Fruit fly (Drosophila melanogaster) whole organism, embryonic: Measurements from ENCODE around the gene CG13096.

Experiments used
- Aef1 ChIP-seq: fragments of 200-800 bp; sonication (Bioruptor generic); IDR thresholded peaks from 3 replicates; pipeline ENCODE4 v1.3.6; 2022; ENCODE audit warnings: missing biosample characterization, missing genetic modification characterization
- Asciz ChIP-seq: fragments of 200-800 bp; sonication (Bioruptor generic); optimal IDR thresholded peaks from 2 replicates; lab custom pipeline; 2017; ENCODE audit warnings: missing biosample characterization, mild to moderate bottlenecking, missing genetic modification characterization, missing genetic modification reagents
- CG10267 ChIP-seq: fragments of 200-800 bp; sonication (Bioruptor generic); optimal IDR thresholded peaks from 2 replicates; lab custom pipeline; 2018; ENCODE audit warnings: missing biosample characterization, mild to moderate bottlenecking, missing genetic modification characterization, moderate library complexity
- CG11456 ChIP-seq: fragments of 200-800 bp; sonication (Bioruptor generic); IDR thresholded peaks from 3 replicates; pipeline ENCODE4 v1.3.6; 2022; ENCODE audit warnings: missing biosample characterization, missing genetic modification characterization
- CG13775 ChIP-seq: fragments of 200-800 bp; sonication (Bioruptor generic); optimal IDR thresholded peaks from 3 replicates; lab custom pipeline; 2017; ENCODE audit warnings: missing biosample characterization, mild to moderate bottlenecking, missing genetic modification characterization
- CG14965 ChIP-seq: fragments of 200-800 bp; sonication (Bioruptor generic); optimal IDR thresholded peaks from 2 replicates; lab custom pipeline; 2016; ENCODE audit warnings: missing biosample characterization, missing genetic modification characterization, borderline replicate concordance
- CG15073 ChIP-seq: fragments of 200-800 bp; sonication (Bioruptor generic); optimal IDR thresholded peaks from 2 replicates; lab custom pipeline; 2016; ENCODE audit warnings: missing biosample characterization, missing genetic modification characterization
- CG18619 ChIP-seq: fragments of 200-800 bp; sonication (Bioruptor generic); optimal IDR thresholded peaks from 3 replicates; lab custom pipeline; 2017; ENCODE audit warnings: missing biosample characterization, mild to moderate bottlenecking, missing genetic modification characterization
- CG2129 ChIP-seq: fragments of 200-800 bp; sonication (Bioruptor generic); IDR thresholded peaks from 2 replicates; pipeline ENCODE4 v1.3.6; 2022; ENCODE audit warnings: missing biosample characterization, missing genetic modification characterization; ENCODE audit not compliant: partially characterized antibody
- CG3163 ChIP-seq: fragments of 200-800 bp; sonication (Bioruptor generic); optimal IDR thresholded peaks from 3 replicates; lab custom pipeline; 2016; ENCODE audit warnings: missing biosample characterization, missing genetic modification characterization
- CG32532 ChIP-seq: fragments of 200-800 bp; sonication (Bioruptor generic); IDR thresholded peaks from 2 replicates; pipeline ENCODE4 v1.3.6; 2022; ENCODE audit warnings: missing biosample characterization, missing genetic modification characterization
- CG3838 ChIP-seq: fragments of 200-800 bp; sonication (Bioruptor generic); optimal IDR thresholded peaks from 3 replicates; lab custom pipeline; 2016; ENCODE audit warnings: missing biosample characterization, missing genetic modification characterization
- CG3995 ChIP-seq: fragments of 200-800 bp; sonication (Bioruptor generic); optimal IDR thresholded peaks from 3 replicates; lab custom pipeline; 2016; ENCODE audit warnings: missing biosample characterization, missing genetic modification characterization
- CG4360 ChIP-seq: fragments of 200-800 bp; sonication (Bioruptor generic); IDR thresholded peaks from 2 replicates; pipeline ENCODE4 v1.3.6; 2022; ENCODE audit warnings: missing biosample characterization, missing genetic modification characterization
- CG4730 ChIP-seq: fragments of 200-800 bp; sonication (Bioruptor generic); IDR thresholded peaks from 2 replicates; pipeline ENCODE4 v1.3.6; 2022; ENCODE audit warnings: missing biosample characterization, missing genetic modification characterization
- CG6683 ChIP-seq: fragments of 200-800 bp; sonication (Bioruptor generic); optimal IDR thresholded peaks from 2 replicates; lab custom pipeline; 2017; ENCODE audit warnings: missing biosample characterization, mild to moderate bottlenecking, missing genetic modification characterization, missing genetic modification reagents
- CG6791 ChIP-seq: fragments of 200-800 bp; sonication (Bioruptor generic); IDR thresholded peaks from 3 replicates; pipeline ENCODE4 v1.3.6; 2022; ENCODE audit warnings: missing biosample characterization, missing genetic modification characterization; ENCODE audit not compliant: partially characterized antibody
- Chrac-16 ChIP-seq: fragments of 200-800 bp; sonication (Bioruptor generic); optimal IDR thresholded peaks from 3 replicates; lab custom pipeline; 2016; ENCODE audit warnings: missing biosample characterization, missing genetic modification characterization
- Eip74EF ChIP-seq, 2 experiments: fragments of 200-800 bp in 1 of 2; fragments of >200 bp in 1 of 2; sonication (Bioruptor generic) in 1 of 2; optimal IDR thresholded peaks; 2 replicates each; lab custom pipeline; 2017 to 2019; ENCODE audit warnings: missing biosample characterization in 2 of 2, missing genetic modification characterization in 2 of 2, mild to moderate bottlenecking in 1 of 2, moderate library complexity in 1 of 2
- Ets97D ChIP-seq: fragments of 200-800 bp; sonication (Bioruptor generic); optimal IDR thresholded peaks from 3 replicates; lab custom pipeline; 2016; ENCODE audit warnings: missing biosample characterization, missing genetic modification characterization
- H15 ChIP-seq: fragments of 200-800 bp; sonication (Bioruptor generic); IDR thresholded peaks from 3 replicates; pipeline ENCODE4 v1.3.6; 2022; ENCODE audit warnings: missing biosample characterization, missing genetic modification characterization
- HmgD ChIP-seq: fragments of 200-800 bp; sonication (Bioruptor generic); optimal IDR thresholded peaks from 3 replicates; lab custom pipeline; 2016; ENCODE audit warnings: missing biosample characterization, missing genetic modification characterization
- HmgZ ChIP-seq: fragments of 200-800 bp; sonication (Bioruptor generic); optimal IDR thresholded peaks from 2 replicates; lab custom pipeline; 2018; ENCODE audit warnings: missing biosample characterization, mild to moderate bottlenecking, missing genetic modification characterization
- Hr3 ChIP-seq: fragments of 200-800 bp; sonication (Bioruptor generic); optimal IDR thresholded peaks from 3 replicates; lab custom pipeline; 2016; ENCODE audit warnings: missing biosample characterization, missing genetic modification characterization
- Lpt ChIP-seq: fragments of >200 bp; optimal IDR thresholded peaks from 2 replicates; lab custom pipeline; 2018; ENCODE audit warnings: missing biosample characterization, missing genetic modification characterization
- Mrtf ChIP-seq: fragments of 200-800 bp; sonication (Bioruptor generic); IDR thresholded peaks from 3 replicates; pipeline ENCODE4 v1.3.6; 2022; ENCODE audit warnings: missing biosample characterization, missing genetic modification characterization
- NFAT ChIP-seq: fragments of 200-800 bp; sonication (Bioruptor generic); IDR thresholded peaks from 2 replicates; pipeline ENCODE4 v1.3.6; 2022; ENCODE audit warnings: missing biosample characterization, missing genetic modification characterization
- Ravus ChIP-seq: fragments of 200-800 bp; sonication (Bioruptor generic); IDR thresholded peaks from 2 replicates; pipeline ENCODE4 v1.3.6; 2022; ENCODE audit warnings: missing biosample characterization, missing genetic modification characterization
- Scr ChIP-seq: fragments of 200-800 bp; sonication (Bioruptor generic); IDR thresholded peaks from 2 replicates; pipeline ENCODE4 v1.3.6; 2022; ENCODE audit warnings: missing biosample characterization, missing genetic modification characterization; ENCODE audit not compliant: partially characterized antibody
- Sox100B ChIP-seq: fragments of 200-800 bp; sonication (Bioruptor generic); optimal IDR thresholded peaks from 3 replicates; lab custom pipeline; 2018; ENCODE audit warnings: missing biosample characterization, mild to moderate bottlenecking, missing genetic modification characterization
- Tbp ChIP-seq: fragments of >200 bp; optimal IDR thresholded peaks from 2 replicates; lab custom pipeline; 2018; ENCODE audit warnings: missing biosample characterization, missing genetic modification characterization
- ap ChIP-seq: fragments of 200-800 bp; sonication (Bioruptor generic); IDR thresholded peaks from 2 replicates; pipeline ENCODE4 v1.3.6; 2022; ENCODE audit warnings: missing biosample characterization, missing genetic modification characterization
- bcd ChIP-seq: fragments of 200-800 bp; sonication (Bioruptor generic); optimal IDR thresholded peaks from 2 replicates; lab custom pipeline; 2017; ENCODE audit warnings: missing biosample characterization, mild to moderate bottlenecking, missing genetic modification characterization
- cato ChIP-seq: fragments of 200-800 bp; sonication (Bioruptor generic); optimal IDR thresholded peaks from 2 replicates; lab custom pipeline; 2016; ENCODE audit warnings: missing biosample characterization, missing genetic modification characterization, borderline replicate concordance
- corto ChIP-seq: fragments of 200-800 bp; sonication (Bioruptor generic); optimal IDR thresholded peaks from 2 replicates; lab custom pipeline; 2016; ENCODE audit warnings: missing biosample characterization, mild to moderate bottlenecking, missing genetic modification characterization, moderate library complexity
- crc ChIP-seq: fragments of 200-800 bp; sonication (Bioruptor generic); optimal IDR thresholded peaks from 2 replicates; lab custom pipeline; 2016; ENCODE audit warnings: missing biosample characterization, missing genetic modification characterization
- cwo ChIP-seq: fragments of 200-800 bp; sonication (Bioruptor generic); optimal IDR thresholded peaks from 3 replicates; lab custom pipeline; 2017; ENCODE audit warnings: missing biosample characterization, missing genetic modification characterization, mild to moderate bottlenecking, moderate library complexity, missing genetic modification reagents
- fd102C ChIP-seq: fragments of 200-800 bp; sonication (Bioruptor generic); optimal IDR thresholded peaks from 2 replicates; lab custom pipeline; 2018; ENCODE audit warnings: missing biosample characterization, mild to moderate bottlenecking, missing genetic modification characterization, moderate library complexity
- fd3F ChIP-seq: fragments of 200-800 bp; sonication (Bioruptor generic); optimal IDR thresholded peaks from 2 replicates; lab custom pipeline; 2018; ENCODE audit warnings: missing biosample characterization, mild to moderate bottlenecking, missing genetic modification characterization, moderate library complexity
- fd96Cb ChIP-seq: fragments of 200-800 bp; sonication (Bioruptor generic); optimal IDR thresholded peaks from 2 replicates; lab custom pipeline; 2018; ENCODE audit warnings: missing biosample characterization, mild to moderate bottlenecking, missing genetic modification characterization, moderate library complexity
- fu2 ChIP-seq: fragments of 200-800 bp; sonication (Bioruptor generic); optimal IDR thresholded peaks from 2 replicates; lab custom pipeline; 2016; ENCODE audit warnings: missing biosample characterization, missing genetic modification characterization
- hth ChIP-seq: fragments of >200 bp; optimal IDR thresholded peaks from 2 replicates; lab custom pipeline; 2017; ENCODE audit warnings: inconsistent platforms
- jing ChIP-seq: fragments of 200-800 bp; sonication (Bioruptor generic); optimal IDR thresholded peaks from 2 replicates; lab custom pipeline; 2018; ENCODE audit warnings: missing biosample characterization, mild to moderate bottlenecking, missing genetic modification characterization
- lola ChIP-seq, 3 experiments: fragments of >200 bp in 2 of 3; fragments of 200-800 bp in 1 of 3; sonication (Bioruptor generic) in 1 of 3; optimal IDR thresholded peaks; 2 replicates each; lab custom pipeline; 2017 to 2019; ENCODE audit warnings: missing biosample characterization in 3 of 3, missing genetic modification characterization in 3 of 3, mild to moderate bottlenecking in 1 of 3, moderate library complexity in 1 of 3
- org-1 ChIP-seq: fragments of 200-800 bp; sonication (Bioruptor generic); optimal IDR thresholded peaks from 2 replicates; lab custom pipeline; 2017; ENCODE audit warnings: missing biosample characterization, missing genetic modification characterization
- otp ChIP-seq: fragments of 200-800 bp; sonication (Bioruptor generic); IDR thresholded peaks from 3 replicates; pipeline ENCODE4, ENCODE4 v1.3.6; 2022; ENCODE audit warnings: missing biosample characterization, missing genetic modification characterization
- pb ChIP-seq: fragments of 200-800 bp; sonication (Bioruptor generic); optimal IDR thresholded peaks from 3 replicates; lab custom pipeline; 2016; ENCODE audit warnings: missing biosample characterization, missing genetic modification characterization
- tio ChIP-seq: fragments of 200-800 bp; sonication (Bioruptor generic); optimal IDR thresholded peaks from 2 replicates; lab custom pipeline; 2017; ENCODE audit warnings: missing biosample characterization, missing genetic modification characterization, inconsistent platforms

Gene CG13096

DNA sequence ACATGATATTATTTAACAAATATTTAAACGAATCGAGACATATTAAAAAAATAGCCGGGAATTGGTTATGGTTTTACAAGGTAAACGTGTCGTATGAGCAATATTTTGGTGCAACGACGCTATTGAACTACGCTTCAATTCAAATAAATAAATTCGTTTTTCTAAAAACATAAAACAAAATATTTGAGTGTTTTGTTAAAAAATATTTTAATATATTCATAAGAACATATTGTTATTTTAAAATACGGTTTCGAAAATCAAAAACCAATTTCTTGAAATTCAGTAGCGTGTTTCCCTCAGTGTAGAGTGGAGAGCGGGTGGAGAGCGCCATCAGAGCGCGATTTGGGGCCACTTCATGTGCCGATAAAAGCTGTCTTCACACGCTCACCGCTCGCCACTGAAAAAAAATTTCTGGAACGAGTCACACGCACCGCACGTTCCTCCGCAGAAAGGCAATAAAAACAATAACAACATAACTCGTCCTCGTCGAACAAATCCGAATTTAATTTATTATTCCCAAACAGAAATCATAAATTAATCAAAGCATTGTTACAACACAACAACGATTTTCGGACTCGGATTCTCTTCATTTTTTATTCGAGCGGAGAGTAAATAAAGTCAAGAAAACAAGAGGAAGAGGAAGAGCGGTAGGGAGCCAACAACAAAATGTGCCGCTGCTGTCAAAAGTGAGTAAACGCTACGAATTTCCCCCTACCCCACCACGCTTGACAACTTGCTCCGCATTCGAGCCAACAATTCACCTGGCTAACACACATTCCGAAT is 23.9 kb upstream of the CG13096 start (continued):
- TF ChIP-seq CG11456 (GFP tag; lab: Robert Waterston, UW) (no peak; the same call in none of the 3 replicates), CG3995 (GFP tag; lab: Kevin White, UChicago) (no peak), jing (peak; percentile 63), cwo (GFP tag; lab: Kevin White, UChicago) (peak; percentile 87), fu2 (GFP tag; lab: Kevin White, UChicago) (peak; percentile 17), Hr3 (peak; percentile 89), bcd (GFP tag; lab: Kevin White, UChicago) (peak; percentile 94), CG3163 (peak; percentile 76), Chrac-16 (peak; percentile 75), Aef1 (GFP tag; lab: Robert Waterston, UW) (peak; percentile 64), CG15073 (GFP tag; lab: Kevin White, UChicago) (peak; percentile 60), ap (GFP tag; lab: Robert Waterston, UW) (peak; percentile 56; the same call in 1 of the 2 replicates), CG14965 (GFP tag; lab: Kevin White, UChicago) (no peak), CG10267 (tag; lab: Kevin White, UChicago) (peak; percentile 88), Ravus (GFP tag; lab: Robert Waterston, UW) (peak; percentile 30), org-1 (GFP tag; lab: Kevin White, UChicago) (peak; percentile 88), CG4730 (GFP tag; lab: Robert Waterston, UW) (peak; percentile 59), CG13775 (GFP tag; lab: Kevin White, UChicago) (peak; percentile 93), Eip74EF (GFP tag; optimal IDR thresholded peaks at IDR 0.05; lab: Kevin White, UChicago) (peak in 1 of 2 experiments; percentile 86), CG6791 (GFP tag; lab: Robert Waterston, UW) (no peak), tio (GFP tag; lab: Kevin White, UChicago) (peak; percentile 95), Mrtf (GFP tag; lab: Robert Waterston, UW) (peak; percentile 71; the same call in 2 of the 3 replicates), lola (GFP tag; optimal IDR thresholded peaks at IDR 0.05; lab: Kevin White, UChicago) (peak in 1 of 3 experiments; percentile 96), CG32532 (GFP tag; lab: Robert Waterston, UW) (peak; percentile 79), pb (GFP tag; lab: Kevin White, UChicago) (peak; percentile 33), NFAT (peak; percentile 64), Tbp (GFP tag; lab: Kevin White, UChicago) (no peak), Sox100B (GFP tag; lab: Kevin White, UChicago) (peak; percentile 98), otp (0 out of 3 replicates have a peak, but pooled peaks have one; percentile 26), fd102C (GFP tag; lab: Kevin White, UChicago) (no peak), crc (GFP tag; lab: Kevin White, UChicago) (no peak), corto (GFP tag; lab: Kevin White, UChicago) (no peak), CG4360 (no peak; the same call in 1 of the 2 replicates), Ets97D (GFP tag; lab: Kevin White, UChicago) (peak; percentile 19), fd3F (GFP tag; lab: Kevin White, UChicago) (peak; percentile 59), HmgD (GFP tag; lab: Kevin White, UChicago) (no peak), CG2129 (GFP tag; lab: Robert Waterston, UW) (no peak), CG3838 (peak; percentile 22), CG18619 (GFP tag; lab: Kevin White, UChicago) (peak; percentile 96), hth (no peak), fd96Cb (tag; lab: Kevin White, UChicago) (peak; percentile 94), Scr (no peak), H15 (peak; percentile 70; the same call in 1 of the 3 replicates), CG6683 (GFP tag; lab: Kevin White, UChicago) (peak; percentile 84), HmgZ (peak; percentile 29), Lpt (GFP tag; lab: Kevin White, UChicago) (no peak), Asciz (GFP tag; lab: Kevin White, UChicago) (peak; percentile 93), cato (GFP tag; lab: Kevin White, UChicago) (peak; percentile 86)
